Fruit fly (Drosophila melanogaster) whole organism, embryonic: ENCODE data around the gene CG10508.

Experiments used
- ATbp ChIP-seq: fragments of 200-800 bp; sonication (Bioruptor generic); optimal IDR thresholded peaks from 2 replicates; lab custom pipeline; 2017; ENCODE audit warnings: missing biosample characterization, mild to moderate bottlenecking, missing genetic modification characterization, missing genetic modification reagents
- Asciz ChIP-seq: fragments of 200-800 bp; sonication (Bioruptor generic); optimal IDR thresholded peaks from 2 replicates; lab custom pipeline; 2017; ENCODE audit warnings: missing biosample characterization, mild to moderate bottlenecking, missing genetic modification characterization, missing genetic modification reagents
- B-H1 ChIP-seq: fragments of 200-800 bp; sonication (Bioruptor generic); IDR thresholded peaks from 3 replicates; pipeline ENCODE4 v1.3.6; 2022; ENCODE audit warnings: missing biosample characterization, missing genetic modification characterization
- Blimp-1 ChIP-seq: fragments of 200-800 bp; sonication (Bioruptor generic); optimal IDR thresholded peaks from 3 replicates; lab custom pipeline; 2018; ENCODE audit warnings: missing biosample characterization, missing genetic modification characterization, mild to moderate bottlenecking, moderate library complexity, missing genetic modification reagents
- CG12104 ChIP-seq: fragments of 200-800 bp; sonication (Bioruptor generic); optimal IDR thresholded peaks from 3 replicates; lab custom pipeline; 2016; ENCODE audit warnings: missing biosample characterization, missing genetic modification characterization
- CG12236 ChIP-seq: fragments of 200-800 bp; sonication (Bioruptor generic); optimal IDR thresholded peaks from 2 replicates; lab custom pipeline; 2016; ENCODE audit warnings: missing biosample characterization, missing genetic modification characterization
- CG14441 ChIP-seq: fragments of 200-800 bp; sonication (Bioruptor generic); IDR thresholded peaks from 2 replicates; pipeline ENCODE4 v1.3.6; 2022; ENCODE audit warnings: missing biosample characterization, missing genetic modification characterization
- CG15269 ChIP-seq: fragments of 200-800 bp; sonication (Bioruptor generic); optimal IDR thresholded peaks from 2 replicates; lab custom pipeline; 2018; ENCODE audit warnings: missing biosample characterization, mild to moderate bottlenecking, missing genetic modification characterization, moderate library complexity
- CG1647 ChIP-seq: fragments of 200-800 bp; sonication (Bioruptor generic); optimal IDR thresholded peaks from 3 replicates; lab custom pipeline; 2016; ENCODE audit warnings: missing biosample characterization, missing genetic modification characterization
- CG17361 ChIP-seq: fragments of 200-800 bp; sonication (Bioruptor generic); IDR thresholded peaks from 3 replicates; pipeline ENCODE4 v1.3.6; 2022; ENCODE audit warnings: missing biosample characterization, missing genetic modification characterization
- CG32772 ChIP-seq: fragments of 200-800 bp; sonication (Bioruptor generic); IDR thresholded peaks from 2 replicates; pipeline ENCODE4 v1.3.6; 2022; ENCODE audit warnings: missing biosample characterization, missing genetic modification characterization
- CG33557 ChIP-seq: fragments of 200-800 bp; sonication (Bioruptor generic); optimal IDR thresholded peaks from 2 replicates; lab custom pipeline; 2019; ENCODE audit warnings: missing biosample characterization, mild to moderate bottlenecking, missing genetic modification characterization, moderate library complexity
- CG3995 ChIP-seq: fragments of 200-800 bp; sonication (Bioruptor generic); optimal IDR thresholded peaks from 3 replicates; lab custom pipeline; 2016; ENCODE audit warnings: missing biosample characterization, missing genetic modification characterization
- CG4707 ChIP-seq: fragments of 200-800 bp; sonication (Bioruptor generic); optimal IDR thresholded peaks from 2 replicates; lab custom pipeline; 2018; ENCODE audit warnings: missing biosample characterization, mild to moderate bottlenecking, missing genetic modification characterization, moderate library complexity
- CG4730 ChIP-seq: fragments of 200-800 bp; sonication (Bioruptor generic); IDR thresholded peaks from 2 replicates; pipeline ENCODE4 v1.3.6; 2022; ENCODE audit warnings: missing biosample characterization, missing genetic modification characterization
- CG5180 ChIP-seq: fragments of 200-800 bp; sonication (Bioruptor generic); optimal IDR thresholded peaks from 3 replicates; lab custom pipeline; 2017; ENCODE audit warnings: missing biosample characterization, missing genetic modification characterization, mild to moderate bottlenecking, moderate library complexity, missing genetic modification reagents
- CG6654 ChIP-seq: fragments of 200-800 bp; sonication (Bioruptor generic); optimal IDR thresholded peaks from 2 replicates; lab custom pipeline; 2017; ENCODE audit warnings: missing biosample characterization, mild to moderate bottlenecking, missing genetic modification characterization
- CG6854 ChIP-seq: fragments of 200-800 bp; sonication (Bioruptor generic); optimal IDR thresholded peaks from 3 replicates; lab custom pipeline; 2017; ENCODE audit warnings: missing biosample characterization, mild to moderate bottlenecking, missing genetic modification characterization
- CG7786 ChIP-seq: fragments of 200-800 bp; sonication (Bioruptor generic); optimal IDR thresholded peaks from 2 replicates; lab custom pipeline; 2016; ENCODE audit warnings: missing biosample characterization, missing genetic modification characterization
- CG8089 ChIP-seq: fragments of 200-800 bp; sonication (Bioruptor generic); optimal IDR thresholded peaks from 3 replicates; lab custom pipeline; 2016; ENCODE audit warnings: missing biosample characterization, missing genetic modification characterization
- CTCF ChIP-seq: fragments of 200-800 bp; sonication (Bioruptor generic); optimal IDR thresholded peaks from 2 replicates; lab custom pipeline; 2017; ENCODE audit warnings: missing biosample characterization, mild to moderate bottlenecking, missing genetic modification characterization, moderate library complexity
- Chrac-16 ChIP-seq: fragments of 200-800 bp; sonication (Bioruptor generic); optimal IDR thresholded peaks from 3 replicates; lab custom pipeline; 2016; ENCODE audit warnings: missing biosample characterization, missing genetic modification characterization
- D ChIP-seq, 2 experiments: fragments of 200-800 bp in 1 of 2; fragments of >200 bp in 1 of 2; sonication (Bioruptor generic) in 1 of 2; optimal IDR thresholded peaks; 2 replicates in 1 of 2; 3 replicates in 1 of 2; lab custom pipeline; 2017; ENCODE audit warnings: mild to moderate bottlenecking in 1 of 2, missing biosample characterization in 1 of 2, missing genetic modification characterization in 1 of 2, missing genetic modification reagents in 1 of 2
- Dref ChIP-seq: fragments of 200-800 bp; sonication (Bioruptor generic); IDR thresholded peaks from 2 replicates; pipeline ENCODE4 v1.3.6; 2022; ENCODE audit warnings: missing biosample characterization, missing genetic modification characterization
- Drgx ChIP-seq: fragments of 200-800 bp; sonication (Bioruptor generic); IDR thresholded peaks from 2 replicates; pipeline ENCODE4 v1.3.6; 2022; ENCODE audit warnings: missing biosample characterization, missing genetic modification characterization
- HmgD ChIP-seq: fragments of 200-800 bp; sonication (Bioruptor generic); optimal IDR thresholded peaks from 3 replicates; lab custom pipeline; 2016; ENCODE audit warnings: missing biosample characterization, missing genetic modification characterization
- HmgZ ChIP-seq: fragments of 200-800 bp; sonication (Bioruptor generic); optimal IDR thresholded peaks from 2 replicates; lab custom pipeline; 2018; ENCODE audit warnings: missing biosample characterization, mild to moderate bottlenecking, missing genetic modification characterization
- Hmx ChIP-seq: fragments of 200-800 bp; sonication (Bioruptor generic); optimal IDR thresholded peaks from 2 replicates; lab custom pipeline; 2016; ENCODE audit warnings: missing biosample characterization, missing genetic modification characterization
- MTF-1 ChIP-seq: fragments of 200-800 bp; sonication (Bioruptor generic); optimal IDR thresholded peaks from 2 replicates; lab custom pipeline; 2018; ENCODE audit warnings: missing biosample characterization, mild to moderate bottlenecking, missing genetic modification characterization, borderline replicate concordance
- Xrp1 ChIP-seq: fragments of 200-800 bp; sonication (Bioruptor generic); IDR thresholded peaks from 2 replicates; pipeline ENCODE4 v1.3.6; 2022; ENCODE audit warnings: missing biosample characterization, missing genetic modification characterization
- amos ChIP-seq: fragments of 200-800 bp; sonication (Bioruptor generic); IDR thresholded peaks from 2 replicates; pipeline ENCODE4 v1.3.6; 2022; ENCODE audit warnings: missing biosample characterization, missing genetic modification characterization; ENCODE audit not compliant: partially characterized antibody
- aop ChIP-seq: fragments of 200-800 bp; sonication (Bioruptor generic); IDR thresholded peaks from 2 replicates; pipeline ENCODE4 v1.3.6; 2022; ENCODE audit warnings: missing biosample characterization, missing genetic modification characterization
- cg ChIP-seq: fragments of 200-800 bp; sonication (Bioruptor generic); optimal IDR thresholded peaks from 3 replicates; lab custom pipeline; 2019; ENCODE audit warnings: missing biosample characterization, mild to moderate bottlenecking, missing genetic modification characterization, moderate library complexity
- crp ChIP-seq, 2 experiments: fragments of 200-800 bp; sonication (Bioruptor generic); optimal IDR thresholded peaks; 2 replicates in 1 of 2; 3 replicates in 1 of 2; lab custom pipeline; 2017; ENCODE audit warnings: missing biosample characterization in 2 of 2, missing genetic modification characterization in 2 of 2, mild to moderate bottlenecking in 1 of 2, moderate library complexity in 1 of 2
- fd3F ChIP-seq: fragments of 200-800 bp; sonication (Bioruptor generic); optimal IDR thresholded peaks from 2 replicates; lab custom pipeline; 2018; ENCODE audit warnings: missing biosample characterization, mild to moderate bottlenecking, missing genetic modification characterization, moderate library complexity
- fd64A ChIP-seq: fragments of 200-800 bp; sonication (Bioruptor generic); optimal IDR thresholded peaks from 3 replicates; lab custom pipeline; 2018; ENCODE audit warnings: missing biosample characterization, mild to moderate bottlenecking, missing genetic modification characterization
- jumu ChIP-seq: fragments of 200-800 bp; sonication (Bioruptor generic); optimal IDR thresholded peaks from 3 replicates; lab custom pipeline; 2016; ENCODE audit warnings: missing biosample characterization, missing genetic modification characterization
- kay ChIP-seq: fragments of 200-800 bp; sonication (Bioruptor generic); optimal IDR thresholded peaks from 2 replicates; lab custom pipeline; 2016; ENCODE audit warnings: missing biosample characterization, missing genetic modification characterization
- ken ChIP-seq: fragments of 200-800 bp; sonication (Bioruptor generic); IDR thresholded peaks from 3 replicates; pipeline ENCODE4 v1.3.6; 2022; ENCODE audit warnings: missing biosample characterization, missing genetic modification characterization
- knrl ChIP-seq: fragments of 200-800 bp; sonication (Bioruptor generic); IDR thresholded peaks from 3 replicates; pipeline ENCODE4 v1.3.6; 2022; ENCODE audit warnings: missing biosample characterization, missing genetic modification characterization; ENCODE audit not compliant: partially characterized antibody
- luna ChIP-seq: fragments of 200-800 bp; sonication (Bioruptor generic); optimal IDR thresholded peaks from 2 replicates; lab custom pipeline; 2016; ENCODE audit warnings: missing biosample characterization, missing genetic modification characterization
- pho ChIP-seq: fragments of 200-800 bp; sonication (Bioruptor generic); optimal IDR thresholded peaks from 2 replicates; lab custom pipeline; 2016; ENCODE audit warnings: missing biosample characterization, missing genetic modification characterization
- psq ChIP-seq: fragments of 200-800 bp; sonication (Bioruptor generic); optimal IDR thresholded peaks from 2 replicates; lab custom pipeline; 2017; ENCODE audit warnings: missing biosample characterization, missing genetic modification characterization
- sd ChIP-seq: fragments of 200-800 bp; sonication (Bioruptor generic); optimal IDR thresholded peaks from 3 replicates; lab custom pipeline; 2018; ENCODE audit warnings: missing biosample characterization, mild to moderate bottlenecking, missing genetic modification characterization, moderate library complexity
- sens ChIP-seq: fragments of 200-800 bp; sonication (Bioruptor generic); peaks from one replicate; lab custom pipeline; 2016; ENCODE audit warnings: missing biosample characterization, missing genetic modification characterization
- slp2 ChIP-seq: fragments of 200-800 bp; sonication (Bioruptor generic); optimal IDR thresholded peaks from 2 replicates; lab custom pipeline; 2016; ENCODE audit warnings: missing biosample characterization, missing genetic modification characterization
- tio ChIP-seq: fragments of 200-800 bp; sonication (Bioruptor generic); optimal IDR thresholded peaks from 2 replicates; lab custom pipeline; 2017; ENCODE audit warnings: missing biosample characterization, missing genetic modification characterization, inconsistent platforms
- unc-4 ChIP-seq: fragments of 200-800 bp; sonication (Bioruptor generic); IDR thresholded peaks from 2 replicates; pipeline ENCODE4 v1.3.6; 2022; ENCODE audit warnings: missing biosample characterization, missing genetic modification characterization; ENCODE audit not compliant: partially characterized antibody
- wek ChIP-seq: fragments of 200-800 bp; sonication (Bioruptor generic); optimal IDR thresholded peaks from 3 replicates; lab custom pipeline; 2018; ENCODE audit warnings: missing biosample characterization, mild to moderate bottlenecking, missing genetic modification characterization, moderate library complexity

CG10508 gene

dm6 chr3L:21204581-21205495, 5.2 kb upstream of the CG10508 start (continued):
- TF ChIP-seq CG5180 (GFP tag; lab: Kevin White, UChicago) (no peak), Asciz (GFP tag; lab: Kevin White, UChicago) (peak; percentile 34), fd3F (GFP tag; lab: Kevin White, UChicago) (peak; percentile 5), CG12104 (GFP tag; lab: Kevin White, UChicago) (no peak), ken (GFP tag; lab: Robert Waterston, UW) (no peak), aop (GFP tag; lab: Robert Waterston, UW) (no peak), HmgZ (no peak), slp2 (GFP tag; lab: Kevin White, UChicago) (no peak), jumu (GFP tag; lab: Kevin White, UChicago) (no peak), MTF-1 (GFP tag; lab: Kevin White, UChicago) (no peak), CG12236 (no peak), CG8089 (GFP tag; lab: Kevin White, UChicago) (no peak), unc-4 (GFP tag; lab: Robert Waterston, UW) (0 out of 2 replicates have a peak, but pooled peaks have one; percentile 15), CG15269 (tag; lab: Kevin White, UChicago) (no peak), Hmx (no peak), cg (GFP tag; lab: Kevin White, UChicago) (peak; percentile 43), luna (GFP tag; lab: Kevin White, UChicago) (peak; percentile 45), kay (GFP tag; lab: Kevin White, UChicago) (no peak), fd64A (GFP tag; lab: Kevin White, UChicago) (no peak), Blimp-1 (peak; percentile 73), ATbp (no peak), CG4730 (no peak), CTCF (GFP tag; lab: Kevin White, UChicago) (no peak), CG3995 (GFP tag; lab: Kevin White, UChicago) (no peak), CG6654 (GFP tag; lab: Kevin White, UChicago) (no peak), sens (peak; percentile 87), CG7786 (GFP tag; lab: Kevin White, UChicago) (no peak), crp (GFP tag; optimal IDR thresholded peaks at IDR 0.05; lab: Kevin White, UChicago) (no peak), wek (GFP tag; lab: Kevin White, UChicago) (no peak), Drgx (GFP tag; lab: Robert Waterston, UW) (no peak), CG17361 (0 out of 3 replicates have a peak, but pooled peaks have one; percentile 37), CG1647 (GFP tag; lab: Kevin White, UChicago) (no peak), B-H1 (GFP tag; lab: Robert Waterston, UW) (no peak; the same call in 2 of the 3 replicates), CG32772 (GFP tag; lab: Robert Waterston, UW) (no peak), Dref (GFP tag; lab: Robert Waterston, UW) (no peak), CG4707 (GFP tag; lab: Kevin White, UChicago) (no peak), Xrp1 (GFP tag; lab: Robert Waterston, UW) (no peak), CG33557 (GFP tag; lab: Kevin White, UChicago) (peak; percentile 14), D (optimal IDR thresholded peaks at IDR 0.05; lab: Kevin White, UChicago) (no peak), D (GFP tag; optimal IDR thresholded peaks at IDR 0.05; lab: Kevin White, UChicago) (no peak), knrl (no peak), psq (GFP tag; lab: Kevin White, UChicago) (no peak), HmgD (no peak), CG14441 (GFP tag; lab: Robert Waterston, UW) (no peak), amos (no peak), pho (GFP tag; lab: Kevin White, UChicago) (peak; percentile 38), CG6854 (GFP tag; lab: Kevin White, UChicago) (no peak), Chrac-16 (no peak), tio (no peak), sd (tag; lab: Kevin White, UChicago) (peak; percentile 96)
